Fruit fly (Drosophila melanogaster): ENCODE measurements around the gene MFS3.
A peak's percentile ranks its signal among the peaks of the same experiment; 100 is the strongest.

DNA sequence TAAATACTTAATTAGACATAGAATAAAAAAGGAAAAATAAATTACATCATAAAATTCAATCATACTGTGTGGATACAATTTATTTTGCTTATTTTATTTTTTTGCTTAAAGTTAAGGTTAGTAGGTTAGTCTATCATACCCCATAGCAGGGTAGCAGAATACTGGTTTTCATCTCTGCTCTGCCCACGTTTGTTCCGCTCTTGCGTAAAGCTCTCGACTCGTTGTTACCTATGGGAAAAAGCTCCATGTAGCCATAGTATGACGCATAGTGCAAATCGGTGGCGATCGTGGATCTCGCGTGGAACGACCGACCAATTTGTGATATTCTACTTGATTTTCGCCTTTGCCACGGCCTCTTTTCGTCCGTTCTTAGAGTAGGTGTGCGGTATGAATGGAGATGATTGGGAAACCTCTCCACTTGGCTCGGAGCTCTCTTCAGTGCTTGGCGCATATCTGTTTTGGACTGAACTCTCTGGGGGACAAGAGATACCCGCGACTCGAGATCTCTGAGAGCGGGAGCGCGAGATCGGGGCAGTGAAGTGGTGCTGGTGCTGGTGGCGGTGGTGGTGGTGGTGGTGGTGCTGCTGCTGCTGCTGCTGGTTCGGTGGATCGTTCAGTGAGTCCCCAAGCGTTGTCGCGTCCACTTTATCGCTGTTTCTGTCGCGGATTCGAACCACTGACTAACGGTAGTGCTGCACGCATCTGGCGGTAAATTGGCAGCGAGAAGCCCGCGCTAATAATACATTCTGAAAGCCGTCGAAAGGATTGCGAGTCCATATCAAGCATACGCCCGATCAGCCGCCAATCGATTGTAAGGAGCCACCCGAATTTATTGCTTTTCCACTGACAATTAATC lies 42.9 kb downstream of the MFS3 start, which contains the start of gene CG5001:
- peak; percentile 66 for TF ChIP-seq tx (GFP tag; optimal IDR thresholded peaks at IDR 0.05)
- peak; percentile 43 for TF ChIP-seq org-1 (GFP tag; optimal IDR thresholded peaks at IDR 0.05)
- TF ChIP-seq H15 (GFP tag; IDR thresholded peaks at IDR 0.05) = peak; percentile 83
